Worm (Caenorhabditis elegans) whole organism, dauer: ENCODE results near the gene Y2H9A.4.
"Not testable (repeated sequence)": the region's sequence is repeated elsewhere in the genome, so short reads cannot be mapped to it uniquely, and the experiment has no call there.

ENCODE experiments used
- unc-62 ChIP-seq: sonication (generic microtip); optimal IDR thresholded peaks from 2 replicates; lab custom pipeline; 2017; ENCODE audit warnings: missing biosample characterization, missing genetic modification reagents, missing genetic modification characterization

Gene Y2H9A.4

DNA sequence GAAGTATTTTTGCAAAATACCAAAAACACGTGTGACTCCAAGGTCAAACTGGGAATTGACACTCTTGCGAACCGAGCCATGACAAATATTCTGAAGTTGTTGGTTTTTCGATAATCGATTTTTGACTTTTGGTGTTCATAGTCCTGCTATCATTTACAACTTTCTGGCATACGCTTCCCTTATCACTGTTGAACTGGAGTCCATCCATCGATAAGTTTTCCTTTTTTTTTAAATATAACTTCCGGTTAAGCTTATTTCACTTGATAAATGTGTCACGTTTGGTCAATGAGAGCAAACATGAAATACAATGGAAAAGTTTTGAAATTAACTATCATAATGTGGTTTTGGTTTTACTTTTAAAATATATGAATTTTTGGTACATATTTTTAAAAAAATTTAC lies 24.0 kb upstream of the Y2H9A.4 start:
- no peak for TF ChIP-seq unc-62 (GFP tag; lab: Kevin White, UChicago)

DNA sequence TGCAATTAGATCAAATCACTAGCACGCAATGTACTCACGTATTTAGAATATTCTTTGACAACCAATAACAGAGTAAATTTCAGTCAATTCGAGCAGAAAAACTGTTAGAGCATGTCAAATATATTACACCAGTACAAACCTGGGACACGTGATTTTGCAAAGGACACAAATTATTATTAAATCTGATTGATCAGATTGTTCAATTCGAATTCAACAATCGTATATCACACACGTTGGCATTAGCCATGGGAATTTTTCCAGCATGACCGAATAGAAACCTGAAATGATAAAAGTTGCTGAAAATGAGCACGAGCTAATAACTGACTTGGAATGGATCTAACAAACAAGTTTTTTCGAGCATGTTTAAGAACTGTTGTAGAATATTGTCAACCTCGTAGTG lies 22.7 kb upstream of the Y2H9A.4 start, which contains the start of gene srv-9:
Gene srv-9, minus strand, starts transcription at position 101 of the 400 bp plus-strand sequence.
- TF ChIP-seq unc-62 (GFP tag; lab: Kevin White, UChicago): no peak

DNA sequence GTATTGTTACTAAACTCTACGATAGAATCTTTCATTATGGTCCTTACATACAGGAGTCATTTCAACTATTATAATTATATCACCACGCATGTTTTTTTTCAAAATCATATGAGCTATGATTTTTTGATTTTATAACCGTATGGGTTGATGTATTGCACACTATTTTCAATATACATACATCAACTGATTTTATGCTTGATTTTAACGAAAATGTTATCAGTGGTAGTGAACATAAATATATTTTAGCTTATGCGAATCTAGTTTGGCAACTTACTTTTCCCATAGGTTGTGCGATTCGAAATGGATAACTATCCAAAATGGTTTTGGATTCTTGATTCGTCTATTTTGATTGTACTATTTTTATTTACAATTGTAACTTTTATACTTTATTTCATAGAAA lies 22.1 kb upstream of the Y2H9A.4 start, which contains the start of gene srv-10:
Gene srv-10, plus strand, starts transcription at position 301 of the 400 bp plus-strand sequence.
- TF ChIP-seq unc-62 (GFP tag; lab: Kevin White, UChicago): no peak

DNA sequence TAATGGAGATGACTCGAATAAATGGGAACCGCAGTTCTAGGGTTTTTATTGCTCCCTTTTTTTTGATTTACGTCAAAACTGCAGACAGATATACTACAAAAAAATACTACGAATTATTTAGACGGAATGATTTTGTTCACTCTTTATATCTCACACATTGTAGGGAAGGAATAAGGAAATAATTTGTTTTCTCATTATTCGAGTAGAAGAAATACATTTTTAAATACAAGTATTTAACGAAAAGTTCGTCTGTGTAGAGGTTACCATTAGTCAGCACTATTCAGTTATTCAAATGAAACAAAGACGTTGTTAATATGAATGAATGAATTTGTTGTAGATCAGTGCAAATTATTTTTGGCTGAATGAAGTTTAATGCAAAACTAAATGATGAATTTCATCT lies 18.9 kb upstream of the Y2H9A.4 start, which contains the start of gene srd-18:
Gene srd-18, minus strand, starts transcription at position 101 of the 400 bp plus-strand sequence.
- TF ChIP-seq unc-62 (GFP tag; lab: Kevin White, UChicago): no peak

DNA sequence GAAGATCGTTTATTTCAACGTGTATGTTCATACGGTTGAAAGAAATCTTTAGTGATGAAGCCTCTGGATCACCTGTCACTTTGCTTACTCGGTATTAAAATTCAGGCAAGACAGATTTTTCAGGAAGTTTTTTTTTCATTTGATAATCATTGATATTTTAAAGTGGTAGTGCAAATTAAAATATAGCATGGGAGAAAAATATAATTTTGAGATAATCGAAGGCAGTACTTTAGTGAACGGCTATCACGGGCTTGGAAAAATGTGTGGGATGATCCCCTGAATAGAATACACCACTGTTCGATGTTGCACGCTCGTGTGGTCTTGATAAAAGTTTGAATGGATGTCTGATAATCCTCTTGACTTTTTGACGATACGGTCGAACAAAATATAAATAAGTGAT lies 18.3 kb upstream of the Y2H9A.4 start:
- no peak for TF ChIP-seq unc-62 (GFP tag; lab: Kevin White, UChicago)

DNA sequence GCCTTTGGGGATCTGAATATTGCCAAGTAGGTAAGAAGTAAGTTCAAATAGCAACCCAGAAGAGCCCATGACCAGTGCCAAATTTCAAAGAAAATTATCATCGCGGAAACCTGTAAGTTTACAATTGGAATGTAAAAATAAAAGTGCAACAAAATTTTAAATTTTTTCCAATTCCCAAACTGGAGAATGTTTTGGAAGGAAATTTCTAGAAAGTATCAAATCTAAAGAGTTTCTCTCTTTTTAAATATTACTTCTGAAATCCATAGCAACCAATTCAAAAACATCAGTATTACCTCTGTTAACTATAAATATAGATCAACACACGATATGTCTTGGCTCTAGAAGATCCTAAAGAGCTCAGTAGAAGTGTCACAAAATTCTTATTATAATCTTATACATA lies 17.0 kb upstream of the Y2H9A.4 start, which contains the start of gene srd-19:
Gene srd-19, minus strand, starts transcription at position 101 of the 400 bp plus-strand sequence.
- no peak for TF ChIP-seq unc-62 (GFP tag; lab: Kevin White, UChicago)

DNA sequence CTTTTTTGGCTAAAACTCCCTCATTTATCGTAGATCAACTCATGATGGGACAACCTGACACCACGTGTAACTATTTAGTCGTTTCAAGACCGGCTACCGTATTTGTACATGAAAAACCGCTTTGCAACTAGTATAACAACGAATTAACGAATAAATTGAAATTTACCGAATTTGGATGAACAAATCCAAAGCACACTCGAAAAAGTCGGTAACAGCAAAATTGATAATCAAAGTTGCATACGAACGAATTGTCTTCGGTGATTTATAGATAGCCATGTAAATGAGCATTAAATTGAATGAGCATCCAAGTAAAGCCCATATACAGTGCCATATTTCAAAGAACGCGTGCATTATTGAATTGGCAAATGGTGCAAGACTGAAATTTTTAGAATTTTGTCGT lies 13.3 kb upstream of the Y2H9A.4 start, which contains the start of gene srd-17:
Gene srd-17, minus strand, starts transcription at position 351 of the 400 bp plus-strand sequence.
- no peak for TF ChIP-seq unc-62 (GFP tag; lab: Kevin White, UChicago)

DNA sequence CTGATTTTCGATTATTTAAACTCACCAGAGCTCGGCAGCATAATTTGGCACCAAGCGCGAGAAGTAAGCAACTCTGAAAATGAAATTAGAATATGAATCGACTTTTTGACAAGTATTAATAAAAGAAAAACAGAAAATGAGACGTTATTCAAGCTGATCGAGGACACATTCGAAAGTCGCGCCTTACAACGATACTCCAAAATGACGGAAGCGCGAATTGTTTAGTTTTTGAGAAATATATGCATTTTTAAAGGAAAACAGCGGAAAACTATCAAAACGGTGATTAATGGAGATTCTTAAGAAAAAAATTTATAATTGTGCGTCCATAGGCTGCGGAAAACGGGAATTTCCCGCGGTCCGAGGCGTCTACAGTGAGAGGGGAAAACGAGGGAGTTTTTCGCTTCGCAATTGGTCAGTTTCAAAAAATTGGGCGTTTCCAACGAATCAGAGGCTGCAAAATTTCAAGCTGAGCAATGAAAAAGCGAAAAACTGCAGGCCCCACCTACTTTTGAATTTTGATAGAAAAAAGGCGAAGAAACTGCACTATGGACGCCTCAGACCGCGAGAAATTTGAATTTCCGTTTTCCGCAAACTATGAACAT lies 8.1 kb upstream of the Y2H9A.4 start, which contains the start of gene mes-4:
Gene mes-4, minus strand, starts transcription at position 73 of the 602 bp plus-strand sequence.
- no peak for TF ChIP-seq unc-62 (GFP tag; lab: Kevin White, UChicago)

DNA sequence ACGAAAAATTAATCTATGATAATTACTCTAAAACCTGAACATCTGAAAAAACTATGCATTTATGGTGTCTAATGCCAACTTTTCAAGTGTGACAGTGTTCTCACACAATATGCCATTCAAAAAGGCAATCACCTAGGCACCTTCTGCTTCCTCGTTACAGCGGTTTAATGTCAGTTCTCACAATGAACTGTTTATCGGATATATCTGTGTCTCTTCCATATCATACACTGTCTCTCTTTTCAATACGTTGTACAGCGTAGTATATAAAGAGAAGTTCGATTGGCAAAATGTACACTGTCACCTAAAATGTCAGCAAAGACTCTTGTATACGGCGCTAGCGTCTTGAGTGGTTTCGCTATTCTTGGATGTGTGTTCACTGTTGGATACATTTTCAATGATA lies 4.0 kb upstream of the Y2H9A.4 start, which contains the start of gene col-162:
Gene col-162, plus strand, starts transcription at position 301 of the 400 bp plus-strand sequence.
- TF ChIP-seq unc-62 (GFP tag; lab: Kevin White, UChicago): no peak

DNA sequence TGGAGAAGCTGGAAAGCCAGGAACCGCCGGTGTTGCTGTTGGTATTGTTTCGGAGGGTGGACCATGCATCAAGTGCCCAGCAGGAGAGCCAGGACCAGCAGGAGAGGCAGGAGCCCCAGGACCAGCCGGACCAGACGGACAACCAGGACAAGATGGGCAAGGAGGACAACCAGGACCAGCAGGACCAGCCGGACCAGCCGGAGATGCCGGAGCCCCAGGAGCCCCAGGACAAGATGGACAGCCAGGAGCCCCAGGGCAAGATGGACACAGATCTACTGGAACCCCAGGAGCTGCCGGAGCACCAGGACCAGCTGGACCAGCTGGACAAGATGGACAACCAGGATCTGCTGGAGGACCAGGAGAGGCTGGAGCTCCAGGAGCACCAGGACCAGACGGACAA lies 2.9 kb upstream of the Y2H9A.4 start:
- no peak for TF ChIP-seq unc-62 (GFP tag; lab: Kevin White, UChicago)

DNA sequence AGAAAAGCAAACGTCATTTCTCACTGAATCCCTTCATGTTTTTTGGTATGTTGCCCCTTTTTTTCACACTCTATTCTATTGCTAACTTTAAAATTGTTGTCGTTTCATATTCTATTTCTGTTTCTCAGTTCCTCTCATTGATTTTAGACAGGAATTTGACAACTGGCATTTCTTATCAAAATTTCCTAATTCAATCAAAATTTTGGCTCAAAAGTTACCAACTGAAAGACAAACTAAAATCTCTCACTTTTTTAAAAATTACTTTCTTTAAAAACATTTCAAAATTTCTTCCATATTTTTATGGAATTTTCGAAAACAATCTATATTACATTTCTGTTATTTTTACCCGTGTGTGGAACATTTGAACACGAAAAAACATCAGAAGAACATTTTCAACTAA lies 2.2 kb upstream of the Y2H9A.4 start, which contains the start of gene Y2H9A.6:
Gene Y2H9A.6, plus strand, starts transcription at position 301 of the 400 bp plus-strand sequence.
- not testable (repeated sequence) for TF ChIP-seq unc-62 (GFP tag; lab: Kevin White, UChicago)

DNA sequence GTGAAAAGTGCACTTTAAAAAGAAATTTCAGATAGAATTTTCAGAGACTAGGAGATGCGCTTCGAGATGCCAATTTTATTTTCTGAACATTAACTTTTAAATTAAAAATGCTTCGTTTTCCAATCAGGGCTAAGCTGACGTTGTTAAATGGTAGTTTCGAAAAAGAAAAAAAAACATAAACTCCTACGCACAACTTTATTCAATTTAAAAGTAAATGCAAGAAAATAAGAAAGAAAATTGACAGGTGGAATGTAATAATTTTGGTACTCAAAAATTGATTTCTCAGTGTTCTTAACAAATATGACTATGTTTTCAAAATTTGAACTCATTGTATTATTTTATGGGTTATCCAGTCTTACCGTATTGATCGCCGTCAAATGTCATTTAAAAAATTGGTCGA lies 7.6 kb downstream of the Y2H9A.4 start, which contains the start of gene lurp-2:
Gene lurp-2, plus strand, starts transcription at position 301 of the 400 bp plus-strand sequence.
- TF ChIP-seq unc-62 (GFP tag; lab: Kevin White, UChicago): no peak

DNA sequence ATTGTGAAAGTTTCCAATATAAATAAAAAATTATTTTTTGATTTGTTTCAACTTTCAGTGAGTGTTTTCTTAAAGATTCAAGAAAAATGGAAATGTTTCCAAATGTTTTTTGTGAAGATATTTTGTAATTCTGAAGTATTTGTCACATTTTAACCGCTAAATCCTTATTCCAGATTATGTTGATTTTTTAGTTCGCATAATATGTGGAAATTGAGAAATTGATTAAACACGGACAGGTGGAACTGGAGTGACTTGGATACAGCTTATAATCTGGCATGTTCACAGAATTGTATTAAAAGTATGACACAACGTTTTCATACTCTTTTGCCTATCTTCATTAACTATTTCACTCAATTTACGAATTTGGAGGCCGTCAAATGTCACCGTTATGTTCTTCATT lies 9.7 kb downstream of the Y2H9A.4 start, which contains the start of gene lurp-3:
Gene lurp-3, plus strand, starts transcription at position 301 of the 400 bp plus-strand sequence.
- TF ChIP-seq unc-62 (GFP tag; lab: Kevin White, UChicago): no peak

DNA sequence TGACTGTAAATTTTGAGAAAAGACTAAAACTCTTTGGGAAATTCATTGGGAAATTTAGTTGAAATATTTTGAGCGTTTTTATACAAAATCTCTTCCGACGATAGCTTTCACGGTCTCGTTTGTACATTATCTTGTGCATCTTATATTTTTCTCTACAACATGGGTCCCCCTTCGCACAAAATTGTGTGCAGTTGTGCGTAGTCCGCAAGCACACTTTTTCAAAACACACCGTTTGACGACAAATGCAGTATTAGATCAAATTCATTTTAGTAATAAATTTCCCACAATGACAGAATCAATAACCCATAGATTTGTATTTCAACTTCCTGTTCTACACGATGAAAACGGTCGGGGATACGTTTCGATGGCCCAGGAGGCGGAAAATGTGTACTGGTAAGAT lies 12.2 kb downstream of the Y2H9A.4 start, which contains the start of gene F25H9.2:
Gene F25H9.2, plus strand, starts transcription at position 226 of the 400 bp plus-strand sequence.
- no peak for TF ChIP-seq unc-62 (GFP tag; lab: Kevin White, UChicago)

DNA sequence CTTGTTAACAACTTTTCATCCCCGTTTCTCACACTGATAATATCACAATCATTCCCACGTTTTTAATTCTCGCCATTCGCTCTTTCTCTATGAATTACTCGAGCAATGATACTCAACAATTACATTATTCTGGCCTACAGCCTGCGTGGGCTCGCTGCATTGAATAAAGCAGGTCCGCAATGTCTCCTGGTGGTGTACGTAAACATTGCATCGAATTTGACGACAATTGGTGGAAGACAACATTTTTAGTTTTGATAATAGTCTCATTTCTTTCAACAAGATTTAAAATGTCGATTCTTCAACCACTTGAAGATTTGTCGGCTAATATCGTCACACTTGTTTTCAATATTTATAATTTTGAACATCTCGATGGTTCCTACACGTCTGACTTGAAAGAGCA lies 13.6 kb downstream of the Y2H9A.4 start, which contains the start of gene bath-39:
Gene bath-39, plus strand, starts transcription at position 137 of the 400 bp plus-strand sequence.
- TF ChIP-seq unc-62 (GFP tag; lab: Kevin White, UChicago): no peak

DNA sequence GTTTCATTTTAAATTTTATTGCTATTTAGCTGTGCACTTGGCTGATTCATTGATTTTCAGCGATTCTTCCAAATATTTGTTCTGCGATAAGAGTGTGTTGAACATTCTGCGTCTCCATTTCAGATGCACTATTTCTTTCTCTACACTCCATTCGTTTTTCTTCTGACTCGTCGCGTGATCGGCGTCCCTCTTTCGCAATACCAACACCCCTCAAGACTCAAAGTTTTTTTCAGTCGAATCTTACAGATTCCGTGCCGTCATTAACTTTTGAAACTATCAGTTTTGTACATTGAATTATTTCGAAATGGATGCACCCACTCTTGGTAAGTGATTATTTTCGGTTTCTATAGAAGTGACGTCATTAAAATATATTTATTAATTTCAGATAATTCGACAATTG lies 17.3 kb downstream of the Y2H9A.4 start, which contains the start of gene frm-10:
Gene frm-10, plus strand, starts transcription at position 234 of the 400 bp plus-strand sequence.
- no peak for TF ChIP-seq unc-62 (GFP tag; lab: Kevin White, UChicago)
